Worm (Caenorhabditis elegans) whole organism, early embryonic: Measurements from ENCODE around the gene clec-161.

Source experiments
- F13C5.2 ChIP-seq: sonication (generic microtip); optimal IDR thresholded peaks from 2 replicates; lab custom pipeline; 2017; ENCODE audit warnings: mild to moderate bottlenecking, missing genetic modification characterization, inconsistent platforms, missing compliant biosample characterization
- ama-1 ChIP-seq: fragments of 150-350 bp; optimal IDR thresholded peaks from 2 replicates; lab custom pipeline; 2014
- ceh-13 ChIP-seq: fragments of 200-800 bp; sonication (Bioruptor generic); optimal IDR thresholded peaks from 2 replicates; lab custom pipeline; 2018; ENCODE audit warnings: mild to moderate bottlenecking, missing genetic modification characterization, missing compliant biosample characterization
- ceh-36 ChIP-seq: sonication (generic microtip); optimal IDR thresholded peaks from 2 replicates; lab custom pipeline; 2016; ENCODE audit warnings: missing genetic modification characterization, inconsistent platforms, missing compliant biosample characterization
- ets-7 ChIP-seq: sonication (generic microtip); optimal IDR thresholded peaks from 2 replicates; lab custom pipeline; 2016; ENCODE audit warnings: missing genotype, missing genetic modification characterization, missing compliant biosample characterization
- flt-1 ChIP-seq: fragments of 200-800 bp; sonication (Bioruptor generic); IDR thresholded peaks from 2 replicates; pipeline ENCODE4 v1.3.6; 2022; ENCODE audit warnings: missing genetic modification characterization, missing compliant biosample characterization
- hmbx-1 ChIP-seq: sonication (generic microtip); optimal IDR thresholded peaks from 2 replicates; lab custom pipeline; 2016; ENCODE audit warnings: mild to moderate bottlenecking, missing genetic modification characterization, missing compliant biosample characterization
- hnd-1 ChIP-seq: sonication (generic microtip); optimal IDR thresholded peaks from 2 replicates; lab custom pipeline; 2016; ENCODE audit warnings: missing genetic modification characterization, missing compliant biosample characterization
- scrt-1 ChIP-seq: fragments of 200-800 bp; sonication (Bioruptor generic); IDR thresholded peaks from 2 replicates; pipeline ENCODE4 v1.3.6; 2022; ENCODE audit warnings: missing genetic modification characterization, missing compliant biosample characterization
- tbx-11 ChIP-seq: fragments of 200-800 bp; sonication (Bioruptor generic); IDR thresholded peaks from 2 replicates; pipeline ENCODE4 v1.3.6; 2022; ENCODE audit warnings: missing genetic modification characterization, missing compliant biosample characterization
- tbx-37 ChIP-seq: fragments of 200-800 bp; sonication (Bioruptor generic); conservative IDR thresholded peaks from 2 replicates; pipeline ENCODE4 v1.3.6; 2022; ENCODE audit warnings: missing genetic modification reagents, missing genetic modification characterization, missing compliant biosample characterization

ce11 chrIII:9570869-9571268 is 37.7 kb downstream of the clec-161 start:
- TF ChIP-seq ama-1 (lab: Kevin White, UChicago): no peak
- TF ChIP-seq ceh-13 (GFP tag; lab: Kevin White, UChicago): no peak
- no peak for TF ChIP-seq hmbx-1 (tag; lab: Kevin White, UChicago)
- TF ChIP-seq flt-1 (GFP tag; lab: Robert Waterston, UW): no peak
- TF ChIP-seq tbx-37 (GFP tag; lab: Robert Waterston, UW): no peak
- no peak for TF ChIP-seq scrt-1
- TF ChIP-seq ceh-36 (tag; lab: Kevin White, UChicago): no peak
- no peak for TF ChIP-seq F13C5.2
- no peak for TF ChIP-seq hnd-1 (tag; lab: Kevin White, UChicago)
- no peak for TF ChIP-seq ets-7 (tag; lab: Kevin White, UChicago)
- no peak for TF ChIP-seq tbx-11 (GFP tag; lab: Robert Waterston, UW)
